Worm (Caenorhabditis elegans): Measurements from ENCODE around the gene msi-1.

msi-1 gene

DNA sequence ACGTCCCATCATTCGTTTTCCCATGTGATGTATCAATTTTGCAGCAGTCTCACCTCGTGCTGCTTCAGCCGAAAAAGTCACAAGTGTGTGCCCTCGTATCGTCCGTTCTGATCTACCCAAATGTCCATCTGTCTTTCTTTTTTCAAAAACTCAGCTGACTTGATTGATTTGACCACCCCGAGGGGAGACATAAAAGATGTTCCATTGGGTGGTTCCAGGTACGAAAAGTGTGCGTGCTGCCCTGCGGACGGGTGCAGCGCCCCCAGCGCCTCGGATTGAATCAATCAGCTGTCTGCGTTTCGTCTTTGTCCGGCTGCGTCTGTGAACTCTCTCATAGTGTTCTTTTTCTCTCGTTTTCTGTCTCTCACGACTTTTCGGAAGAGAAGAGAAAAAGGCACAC, 23.0 kb downstream of the msi-1 start:
- TF ChIP-seq lin-39 (tag; optimal IDR thresholded peaks at IDR 0.05), result peak; percentile 98
- no peak for TF ChIP-seq R02D3.7 (tag; optimal IDR thresholded peaks at IDR 0.05)
- peak; percentile 33 for TF ChIP-seq jun-1 (tag; optimal IDR thresholded peaks at IDR 0.05)
- TF ChIP-seq nhr-67 (tag; optimal IDR thresholded peaks at IDR 0.05), result no peak
- TF ChIP-seq mml-1 (tag; optimal IDR thresholded peaks at IDR 0.05), result no peak
- peak; percentile 85 for TF ChIP-seq nhr-43 (tag; optimal IDR thresholded peaks at IDR 0.05; ENCODE audit: poor library complexity, severe bottlenecking)
- TF ChIP-seq ceh-9 (tag; optimal IDR thresholded peaks at IDR 0.05), result no peak
- peak; percentile 66 for TF ChIP-seq hmg-11 (tag; optimal IDR thresholded peaks at IDR 0.05)
- TF ChIP-seq elt-2 (tag; optimal IDR thresholded peaks at IDR 0.05), result peak; percentile 26
- TF ChIP-seq tbx-2 (tag; optimal IDR thresholded peaks at IDR 0.05), result peak; percentile 40
- no peak for TF ChIP-seq eor-1 (tag; optimal IDR thresholded peaks at IDR 0.05)
- TF ChIP-seq elt-3 (tag; optimal IDR thresholded peaks at IDR 0.05), result no peak
- TF ChIP-seq skn-1 (tag; optimal IDR thresholded peaks at IDR 0.05), result no peak
- peak; percentile 74 for TF ChIP-seq nhr-23 (tag; optimal IDR thresholded peaks at IDR 0.05)
- TF ChIP-seq nfya-1 (tag; optimal IDR thresholded peaks at IDR 0.05; ENCODE audit: insufficient read depth), result peak; percentile 69
- TF ChIP-seq nhr-237 (tag; optimal IDR thresholded peaks at IDR 0.05), result no peak
- no peak for TF ChIP-seq ceh-16 (tag; optimal IDR thresholded peaks at IDR 0.05)
- no peak for TF ChIP-seq mdl-1 (tag; optimal IDR thresholded peaks at IDR 0.05)
- TF ChIP-seq nhr-28 (tag; optimal IDR thresholded peaks at IDR 0.05), result no peak
- no peak for TF ChIP-seq nhr-11 (tag; optimal IDR thresholded peaks at IDR 0.05)
- TF ChIP-seq ztf-4 (tag; optimal IDR thresholded peaks at IDR 0.05), result no peak
- TF ChIP-seq nhr-76 (tag; optimal IDR thresholded peaks at IDR 0.05), result no peak
- TF ChIP-seq lsy-12 (tag; optimal IDR thresholded peaks at IDR 0.05), result peak; percentile 33
- TF ChIP-seq fkh-2 (tag; optimal IDR thresholded peaks at IDR 0.05), result no peak
- TF ChIP-seq aly-2 (tag; optimal IDR thresholded peaks at IDR 0.05), result no peak
- TF ChIP-seq daf-12 (tag; optimal IDR thresholded peaks at IDR 0.05), result no peak
- TF ChIP-seq snpc-4 (tag; optimal IDR thresholded peaks at IDR 0.05), result no peak
- peak; percentile 39 for TF ChIP-seq pha-4 (tag; optimal IDR thresholded peaks at IDR 0.05)
- peak; percentile 84 for TF ChIP-seq elt-1 (tag; optimal IDR thresholded peaks at IDR 0.05)
- TF ChIP-seq unc-62 (GFP tag; optimal IDR thresholded peaks at IDR 0.05), result peak; percentile 15
- TF ChIP-seq fkh-10 (GFP tag; optimal IDR thresholded peaks at IDR 0.05), result no peak
- TF ChIP-seq ceh-28 (tag; optimal IDR thresholded peaks at IDR 0.05), result peak; percentile 69
- TF ChIP-seq lin-15B (tag; optimal IDR thresholded peaks at IDR 0.05), result peak; percentile 23
- TF ChIP-seq ama-1 (optimal IDR thresholded peaks at IDR 0.05), result peak; percentile 82
- peak; percentile 6 for TF ChIP-seq nhr-25 (tag; optimal IDR thresholded peaks at IDR 0.05)
- no peak for TF ChIP-seq zag-1 (tag; optimal IDR thresholded peaks at IDR 0.05)
- no peak for TF ChIP-seq ceh-82 (tag; optimal IDR thresholded peaks at IDR 0.05)
- no peak for TF ChIP-seq nhr-12 (tag; optimal IDR thresholded peaks at IDR 0.05)
- TF ChIP-seq egl-5 (tag; optimal IDR thresholded peaks at IDR 0.05), result peak; percentile 16
- no peak for TF ChIP-seq fos-1 (tag; optimal IDR thresholded peaks at IDR 0.05)
- no peak for TF ChIP-seq nhr-77 (tag; optimal IDR thresholded peaks at IDR 0.05)

DNA sequence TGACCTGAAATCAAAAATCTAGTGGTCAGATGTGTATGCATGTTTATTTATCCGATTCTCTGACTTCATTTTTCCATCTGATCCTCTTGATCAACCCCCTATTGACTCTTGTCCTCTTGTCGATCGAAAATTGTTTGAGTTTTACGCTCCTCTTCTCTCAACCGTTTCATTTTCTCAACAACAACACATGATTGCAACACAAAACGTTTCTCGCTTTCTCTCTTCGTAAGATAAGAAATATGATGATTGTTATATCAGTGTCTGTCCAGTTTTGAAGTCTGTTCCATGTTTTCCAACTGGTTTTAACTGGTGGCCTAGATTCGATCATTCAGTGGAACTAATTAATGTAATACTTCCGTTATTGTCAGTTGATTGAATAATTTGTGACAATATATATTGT, 24.1 kb downstream of the msi-1 start:
- TF ChIP-seq snpc-4 (tag; optimal IDR thresholded peaks at IDR 0.05) (peak; percentile 15), elt-2 (tag; optimal IDR thresholded peaks at IDR 0.05) (peak; percentile 26), pha-4 (tag; optimal IDR thresholded peaks at IDR 0.05) (peak; percentile 80), nfya-1 (tag; optimal IDR thresholded peaks at IDR 0.05; ENCODE audit: insufficient read depth) (peak; percentile 8), lin-15B (tag; optimal IDR thresholded peaks at IDR 0.05) (no peak), skn-1 (tag; optimal IDR thresholded peaks at IDR 0.05) (no peak), pqm-1 (tag; optimal IDR thresholded peaks at IDR 0.05) (peak; percentile 26), nhr-23 (tag; optimal IDR thresholded peaks at IDR 0.05) (peak; percentile 77), sea-2 (GFP tag; optimal IDR thresholded peaks at IDR 0.05) (no peak), lsy-12 (tag; optimal IDR thresholded peaks at IDR 0.05) (no peak), ceh-82 (tag; optimal IDR thresholded peaks at IDR 0.05) (no peak), ceh-28 (tag; optimal IDR thresholded peaks at IDR 0.05) (no peak), nhr-76 (tag; optimal IDR thresholded peaks at IDR 0.05) (no peak), nhr-43 (tag; optimal IDR thresholded peaks at IDR 0.05; ENCODE audit: poor library complexity, severe bottlenecking) (peak; percentile 46), jun-1 (tag; optimal IDR thresholded peaks at IDR 0.05) (no peak)

All from whole organism, L3 larva.